Worm (Caenorhabditis elegans): Measurements from ENCODE around the gene aqp-6.

aqp-6 gene

DNA sequence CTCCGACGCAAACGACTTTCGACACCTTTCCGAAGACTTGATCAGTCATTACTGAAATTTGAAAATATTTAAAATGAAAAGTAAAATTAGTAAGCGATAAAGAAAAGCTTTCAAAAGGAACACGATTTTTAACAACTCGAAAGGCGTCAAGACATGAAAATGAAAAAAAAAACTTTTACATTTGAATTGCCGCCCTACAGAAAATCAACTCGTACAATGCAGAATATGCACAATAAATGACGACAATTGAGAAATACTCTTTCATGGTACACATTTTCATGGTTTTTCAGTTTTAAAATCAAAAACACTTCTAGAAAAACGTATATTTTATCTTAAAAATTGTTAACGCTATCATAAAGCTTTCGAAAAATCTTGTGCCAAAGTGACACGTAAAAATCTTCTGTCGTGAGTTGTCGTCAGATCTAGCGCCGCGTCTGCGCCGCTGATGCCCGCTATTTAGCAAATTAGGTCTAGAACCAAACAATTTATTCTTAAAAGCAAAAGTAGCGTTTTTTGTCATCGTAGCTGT, 13.2 kb downstream of the aqp-6 start, which contains the start of gene sqv-4:
Gene sqv-4, minus strand, starts transcription at position 51 of the 529 bp plus-strand sequence.
- no peak for TF ChIP-seq aly-1 (tag; optimal IDR thresholded peaks at IDR 0.05)
- no peak for TF ChIP-seq hmg-4 (GFP tag; optimal IDR thresholded peaks at IDR 0.05)
- TF ChIP-seq sea-1 (GFP tag; conservative IDR thresholded peaks at IDR 0.05): no peak
- no peak for TF ChIP-seq tra-4 (tag; optimal IDR thresholded peaks at IDR 0.05)
- no peak for TF ChIP-seq flt-1 (GFP tag; IDR thresholded peaks at IDR 0.05)
- TF ChIP-seq hmbx-1 (tag; optimal IDR thresholded peaks at IDR 0.05): no peak
- no peak for TF ChIP-seq ceh-13 (GFP tag; optimal IDR thresholded peaks at IDR 0.05)
- no peak for TF ChIP-seq hnd-1 (tag; optimal IDR thresholded peaks at IDR 0.05)
- no peak for TF ChIP-seq ets-7 (tag; optimal IDR thresholded peaks at IDR 0.05)
- no peak for TF ChIP-seq tbx-37 (GFP tag; conservative IDR thresholded peaks at IDR 0.05)
- no peak for TF ChIP-seq scrt-1 (GFP tag; IDR thresholded peaks at IDR 0.05)
- no peak for TF ChIP-seq B0310.2 (tag; optimal IDR thresholded peaks at IDR 0.05)
- TF ChIP-seq ceh-36 (tag; optimal IDR thresholded peaks at IDR 0.05): no peak
- TF ChIP-seq pes-1 (GFP tag; IDR thresholded peaks at IDR 0.05): no peak
- TF ChIP-seq F13C5.2 (tag; optimal IDR thresholded peaks at IDR 0.05): no peak
- TF ChIP-seq tbx-11 (GFP tag; IDR thresholded peaks at IDR 0.05): no peak

DNA sequence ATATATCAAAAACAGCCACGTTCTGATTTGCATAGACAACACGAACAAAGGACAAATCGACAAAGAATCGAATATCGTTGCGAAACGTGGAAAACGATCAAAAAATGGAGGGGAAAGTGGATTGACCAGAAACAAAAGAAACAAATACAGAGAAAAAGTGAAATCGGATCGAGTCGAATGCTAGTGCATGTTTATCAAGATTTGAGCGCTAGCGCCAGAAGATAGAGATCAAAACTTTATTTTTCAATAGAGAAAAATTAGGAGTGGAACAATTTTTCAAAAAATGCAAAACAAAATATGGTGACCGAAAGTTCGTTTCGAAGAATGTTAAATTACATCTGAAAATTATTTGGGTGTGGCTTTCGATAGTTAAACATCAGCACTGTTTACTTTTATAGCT, 13.8 kb downstream of the aqp-6 start:
- TF ChIP-seq tbx-11 (GFP tag; IDR thresholded peaks at IDR 0.05): no peak
- no peak for TF ChIP-seq hmg-4 (GFP tag; optimal IDR thresholded peaks at IDR 0.05)
- no peak for TF ChIP-seq F13C5.2 (tag; optimal IDR thresholded peaks at IDR 0.05)
- TF ChIP-seq ama-1 (optimal IDR thresholded peaks at IDR 0.05): no peak
- TF ChIP-seq pes-1 (GFP tag; IDR thresholded peaks at IDR 0.05): no peak
- no peak for TF ChIP-seq ets-7 (tag; optimal IDR thresholded peaks at IDR 0.05)
- no peak for TF ChIP-seq flt-1 (GFP tag; IDR thresholded peaks at IDR 0.05)
- TF ChIP-seq sea-1 (GFP tag; conservative IDR thresholded peaks at IDR 0.05): no peak
- no peak for TF ChIP-seq ceh-36 (tag; optimal IDR thresholded peaks at IDR 0.05)
- TF ChIP-seq tra-4 (tag; optimal IDR thresholded peaks at IDR 0.05): no peak
- TF ChIP-seq ceh-13 (GFP tag; optimal IDR thresholded peaks at IDR 0.05): no peak
- TF ChIP-seq hmbx-1 (tag; optimal IDR thresholded peaks at IDR 0.05): no peak
- TF ChIP-seq B0310.2 (tag; optimal IDR thresholded peaks at IDR 0.05): no peak
- TF ChIP-seq aly-1 (tag; optimal IDR thresholded peaks at IDR 0.05): no peak

DNA sequence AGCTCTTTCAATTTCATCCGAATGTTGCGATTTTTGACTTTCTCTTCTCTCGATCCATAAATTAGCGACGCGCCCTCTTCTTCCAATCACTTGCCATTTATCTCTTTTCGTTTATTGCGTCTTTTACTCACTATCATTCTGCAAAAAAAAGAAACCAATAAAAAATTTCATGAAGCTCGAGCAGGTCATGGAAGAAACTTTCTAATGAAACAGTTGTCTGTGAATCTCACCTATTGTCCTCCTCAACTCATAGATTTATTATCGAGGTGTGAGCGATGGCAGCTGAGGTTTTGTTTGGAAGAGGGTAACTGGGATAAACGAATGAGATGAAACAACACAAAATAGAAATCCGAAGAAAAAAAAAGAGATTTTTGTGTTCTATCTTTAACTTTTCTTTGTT, 16.0 kb downstream of the aqp-6 start:
- TF ChIP-seq aly-1 (tag; optimal IDR thresholded peaks at IDR 0.05) (no peak), ceh-36 (tag; optimal IDR thresholded peaks at IDR 0.05) (no peak)

DNA sequence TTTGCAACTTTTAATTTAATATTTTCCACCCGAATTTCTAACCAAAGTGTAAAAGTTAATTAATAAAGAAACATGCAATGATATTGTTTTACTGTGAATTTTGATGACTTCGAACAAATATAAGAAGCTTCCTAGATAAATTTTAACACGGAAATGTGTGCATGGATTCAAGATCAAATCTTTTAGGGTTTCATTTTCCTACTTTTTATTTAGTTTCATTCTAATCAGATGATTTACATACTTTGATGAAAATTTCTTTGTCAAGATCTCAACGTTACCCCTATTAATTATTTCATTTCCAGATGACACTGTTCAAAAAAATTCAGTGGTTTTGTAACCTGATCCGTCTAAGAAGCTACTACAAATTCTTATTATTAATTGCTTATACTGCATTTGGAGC, 19.0 kb downstream of the aqp-6 start, which contains the start of gene twk-12:
Gene twk-12, plus strand, starts transcription at position 301 of the 400 bp plus-strand sequence.
- TF ChIP-seq sea-1 (GFP tag; conservative IDR thresholded peaks at IDR 0.05) (no peak), scrt-1 (GFP tag; IDR thresholded peaks at IDR 0.05) (no peak), hmbx-1 (tag; optimal IDR thresholded peaks at IDR 0.05) (no peak), hnd-1 (tag; optimal IDR thresholded peaks at IDR 0.05) (no peak), pes-1 (GFP tag; IDR thresholded peaks at IDR 0.05) (no peak), ama-1 (optimal IDR thresholded peaks at IDR 0.05) (no peak), ceh-36 (tag; optimal IDR thresholded peaks at IDR 0.05) (no peak)

DNA sequence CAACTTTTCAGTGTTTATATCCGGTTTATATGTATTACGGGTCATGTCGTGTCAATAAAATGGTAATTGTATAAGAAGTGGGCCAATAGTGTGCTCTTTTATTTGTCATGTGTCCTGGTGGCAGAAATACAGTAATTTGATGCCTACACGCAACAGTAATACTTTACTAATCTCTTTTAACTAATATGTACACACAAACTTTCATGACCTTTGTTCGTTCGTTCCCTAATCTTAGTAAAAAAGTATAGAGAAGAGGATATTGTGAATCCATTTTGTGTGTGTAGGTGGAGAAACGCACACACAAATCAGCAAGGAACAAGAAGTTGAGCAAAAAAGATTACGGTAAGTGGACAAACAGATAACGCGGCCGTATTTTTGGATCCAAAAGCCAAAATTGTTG, 22.6 kb downstream of the aqp-6 start:
- no peak for TF ChIP-seq hmg-4 (GFP tag; optimal IDR thresholded peaks at IDR 0.05)

DNA sequence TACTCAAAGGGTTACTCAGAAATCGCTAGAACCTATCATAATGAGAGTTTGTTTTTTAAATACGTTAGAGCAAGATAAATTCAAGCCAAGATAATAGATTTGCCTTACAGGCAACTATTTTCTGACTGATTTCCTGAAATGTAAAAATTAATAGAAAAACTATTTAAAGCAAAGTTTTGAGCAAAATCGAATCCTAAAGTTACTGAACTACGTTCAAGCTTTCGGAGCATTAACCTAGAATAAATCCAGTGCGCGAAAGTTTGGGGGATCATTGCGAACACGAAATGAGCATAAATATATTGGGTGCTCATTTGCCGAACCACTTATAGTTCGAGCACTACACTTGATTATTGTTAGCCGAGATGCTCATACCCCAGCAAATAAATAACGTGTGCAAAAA, 23.4 kb downstream of the aqp-6 start, which contains the start of gene ceh-22:
Gene ceh-22, plus strand, starts transcription at position 301 of the 400 bp plus-strand sequence.
- TF ChIP-seq ama-1 (optimal IDR thresholded peaks at IDR 0.05) (no peak), aly-1 (tag; optimal IDR thresholded peaks at IDR 0.05) (no peak), ets-7 (tag; optimal IDR thresholded peaks at IDR 0.05) (no peak), sea-1 (GFP tag; conservative IDR thresholded peaks at IDR 0.05) (no peak), B0310.2 (tag; optimal IDR thresholded peaks at IDR 0.05) (no peak), hmbx-1 (tag; optimal IDR thresholded peaks at IDR 0.05) (no peak), F13C5.2 (tag; optimal IDR thresholded peaks at IDR 0.05) (no peak), ceh-36 (tag; optimal IDR thresholded peaks at IDR 0.05) (no peak), flt-1 (GFP tag; IDR thresholded peaks at IDR 0.05) (no peak), ceh-13 (GFP tag; optimal IDR thresholded peaks at IDR 0.05) (no peak), pes-1 (GFP tag; IDR thresholded peaks at IDR 0.05) (no peak), scrt-1 (GFP tag; IDR thresholded peaks at IDR 0.05) (no peak), tra-4 (tag; optimal IDR thresholded peaks at IDR 0.05) (no peak), tbx-37 (GFP tag; conservative IDR thresholded peaks at IDR 0.05) (no peak)

DNA sequence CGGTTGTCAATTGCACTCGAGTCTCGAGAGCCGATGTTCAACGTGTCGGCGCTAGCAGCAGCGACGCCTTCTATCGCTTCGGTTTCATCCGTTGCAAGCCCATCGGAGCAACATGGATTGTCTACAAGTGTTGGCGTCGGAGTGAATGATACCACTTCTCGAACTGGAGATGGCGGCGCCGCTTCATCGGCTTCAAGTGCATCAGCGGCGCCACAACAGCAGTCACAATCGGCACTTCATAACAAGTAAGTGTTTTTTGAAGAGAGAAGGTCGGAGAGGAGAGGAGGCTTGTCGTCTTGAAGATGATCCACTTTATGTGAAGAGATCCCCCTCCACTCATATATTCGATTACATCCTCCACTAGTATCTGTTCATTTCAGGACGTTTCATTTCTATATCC, 24.4 kb downstream of the aqp-6 start:
- TF ChIP-seq hmbx-1 (tag; optimal IDR thresholded peaks at IDR 0.05) (no peak), scrt-1 (GFP tag; IDR thresholded peaks at IDR 0.05) (no peak), ceh-13 (GFP tag; optimal IDR thresholded peaks at IDR 0.05) (no peak), ama-1 (optimal IDR thresholded peaks at IDR 0.05) (no peak), hmg-4 (GFP tag; optimal IDR thresholded peaks at IDR 0.05) (no peak), sea-1 (GFP tag; conservative IDR thresholded peaks at IDR 0.05) (no peak), pes-1 (GFP tag; IDR thresholded peaks at IDR 0.05) (no peak), hnd-1 (tag; optimal IDR thresholded peaks at IDR 0.05) (no peak), ets-7 (tag; optimal IDR thresholded peaks at IDR 0.05) (no peak), tbx-37 (GFP tag; conservative IDR thresholded peaks at IDR 0.05) (no peak), aly-1 (tag; optimal IDR thresholded peaks at IDR 0.05) (no peak), ceh-36 (tag; optimal IDR thresholded peaks at IDR 0.05) (no peak), tra-4 (tag; optimal IDR thresholded peaks at IDR 0.05) (no peak), tbx-11 (GFP tag; IDR thresholded peaks at IDR 0.05) (no peak), F13C5.2 (tag; optimal IDR thresholded peaks at IDR 0.05) (no peak), B0310.2 (tag; optimal IDR thresholded peaks at IDR 0.05) (no peak), flt-1 (GFP tag; IDR thresholded peaks at IDR 0.05) (no peak)

DNA sequence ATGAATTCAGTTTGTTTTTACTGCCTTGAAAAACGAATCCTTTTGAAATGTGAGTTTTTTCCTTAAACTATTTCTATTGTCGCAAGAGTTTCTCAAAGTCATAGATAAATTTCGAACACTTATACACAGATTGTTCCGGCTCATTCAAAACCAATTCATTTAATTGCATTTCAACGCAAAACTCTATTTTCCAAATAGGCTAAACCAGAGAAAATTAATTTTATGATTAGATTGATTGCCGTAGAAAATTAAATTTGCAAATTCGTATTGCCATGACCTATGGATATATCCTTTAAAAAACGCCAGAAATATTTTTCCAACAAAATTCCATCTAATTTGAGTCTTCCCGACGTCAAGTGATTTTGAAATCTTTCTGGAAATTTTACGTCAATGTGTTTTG, 27.7 kb downstream of the aqp-6 start:
- TF ChIP-seq sea-1 (GFP tag; conservative IDR thresholded peaks at IDR 0.05): no peak
- TF ChIP-seq scrt-1 (GFP tag; IDR thresholded peaks at IDR 0.05): no peak
- TF ChIP-seq aly-1 (tag; optimal IDR thresholded peaks at IDR 0.05): no peak
- TF ChIP-seq hnd-1 (tag; optimal IDR thresholded peaks at IDR 0.05): no peak
- no peak for TF ChIP-seq ceh-36 (tag; optimal IDR thresholded peaks at IDR 0.05)

Measured in whole organism, early embryonic.